Worm (Caenorhabditis elegans) whole organism, young adult: ENCODE results near the gene klp-7.

Source experiments
- B0261.1 ChIP-seq: sonication (generic microtip); optimal IDR thresholded peaks from 2 replicates; lab custom pipeline; 2016; ENCODE audit warnings: mild to moderate bottlenecking, missing genetic modification characterization, moderate library complexity, missing compliant biosample characterization
- ama-1 ChIP-seq, 3 experiments: fragments of 150-350 bp in 1 of 3; sonication (generic microtip) in 2 of 3; optimal IDR thresholded peaks; 2 replicates each; lab custom pipeline; 2014 to 2018; ENCODE audit warnings: missing biosample characterization in 2 of 3, missing genetic modification characterization in 2 of 3, missing genetic modification reagents in 2 of 3
- cebp-1 ChIP-seq, 2 experiments: fragments of 200-800 bp in 1 of 2; sonication (Bioruptor generic) in 1 of 2; sonication (generic microtip) in 1 of 2; IDR thresholded peaks in 1 of 2; optimal IDR thresholded peaks in 1 of 2; 2 replicates each; pipeline versions ENCODE4 v1.3.6 to Lab custom; 2017 to 2022; ENCODE audit warnings: missing compliant biosample characterization in 2 of 2, missing genetic modification characterization in 2 of 2, mild to moderate bottlenecking in 1 of 2, missing genetic modification reagents in 1 of 2, moderate library complexity in 1 of 2
- ceh-40 ChIP-seq: fragments of 200-800 bp; sonication (Bioruptor generic); IDR thresholded peaks from 2 replicates; pipeline ENCODE4 v1.3.6; 2022; ENCODE audit warnings: missing genetic modification characterization, missing compliant biosample characterization
- ceh-79 ChIP-seq: sonication (generic microtip); optimal IDR thresholded peaks from 2 replicates; lab custom pipeline; 2017; ENCODE audit warnings: mild to moderate bottlenecking, missing genetic modification characterization, missing compliant biosample characterization
- madf-10 ChIP-seq: sonication (generic microtip); optimal IDR thresholded peaks from 2 replicates; lab custom pipeline; 2016; ENCODE audit warnings: mild to moderate bottlenecking, missing genetic modification characterization, missing compliant biosample characterization
- snpc-4 ChIP-seq, 5 experiments: fragments of 150-350 bp in 1 of 5; sonication (generic microtip) in 4 of 5; optimal IDR thresholded peaks; 2 replicates each; lab custom pipeline; 2014 to 2018; ENCODE audit warnings: missing genetic modification characterization in 5 of 5, missing biosample characterization in 3 of 5, antibody characterized with exemption in 2 of 5, mild to moderate bottlenecking in 2 of 5, missing compliant biosample characterization in 2 of 5, missing genotype in 2 of 5, moderate library complexity in 2 of 5, missing genetic modification reagents in 1 of 5
- ztf-28 ChIP-seq: fragments of 200-800 bp; sonication (Bioruptor generic); IDR thresholded peaks from 2 replicates; pipeline ENCODE4 v1.3.6; 2022; ENCODE audit warnings: missing genetic modification reagents, missing genetic modification characterization, missing compliant biosample characterization

DNA sequence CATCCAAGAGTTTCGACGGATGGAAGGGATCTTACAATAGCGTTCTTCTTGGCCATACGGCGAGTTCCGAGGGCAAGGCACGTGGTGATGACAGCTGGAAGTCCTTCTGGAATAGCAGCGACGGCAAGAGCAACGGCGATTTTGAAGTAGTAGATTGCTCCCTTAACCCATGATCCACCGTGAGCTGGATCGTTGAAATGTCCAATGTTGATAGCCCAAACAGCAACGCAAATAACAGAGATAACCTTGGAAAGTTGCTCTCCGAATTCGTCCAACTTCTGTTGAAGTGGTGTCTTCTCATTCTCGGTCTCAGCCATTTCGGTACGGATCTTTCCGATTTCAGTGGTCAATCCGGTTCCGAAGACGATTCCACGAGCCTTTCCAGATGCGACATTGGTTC is 9.5 kb downstream of the klp-7 start:
- TF ChIP-seq ceh-79: no peak
- TF ChIP-seq ama-1 (optimal IDR thresholded peaks at IDR 0.05; lab: Kevin White, UChicago): no peak
- no peak for TF ChIP-seq ama-1 (GFP tag; optimal IDR thresholded peaks at IDR 0.05; lab: Kevin White, UChicago)
- no peak for TF ChIP-seq ztf-28 (GFP tag; lab: Robert Waterston, UW)
- no peak for TF ChIP-seq snpc-4 (GFP tag; optimal IDR thresholded peaks at IDR 0.05; lab: Kevin White, UChicago)
- TF ChIP-seq snpc-4 (tag; optimal IDR thresholded peaks at IDR 0.05; lab: Kevin White, UChicago): no peak
- no peak for TF ChIP-seq madf-10 (tag; lab: Kevin White, UChicago)
- TF ChIP-seq ceh-40 (GFP tag; lab: Robert Waterston, UW): no peak
- TF ChIP-seq B0261.1 (tag; lab: Kevin White, UChicago): no peak
- no peak for TF ChIP-seq cebp-1 (GFP tag; IDR thresholded peaks at IDR 0.05; lab: Robert Waterston, UW)
- no peak for TF ChIP-seq cebp-1 (tag; optimal IDR thresholded peaks at IDR 0.05; lab: Kevin White, UChicago)
